Worm (Caenorhabditis elegans) whole organism, L4 larva: Measurements from ENCODE around the gene Y62H9A.1.

Experiments used
- F49E8.2 ChIP-seq: sonication (generic microtip); optimal IDR thresholded peaks from 2 replicates; lab custom pipeline; 2016; ENCODE audit warnings: missing compliant biosample characterization, mild to moderate bottlenecking, missing genetic modification characterization, borderline replicate concordance
- ZK337.2 ChIP-seq: fragments of 200-800 bp; sonication (Bioruptor generic); IDR thresholded peaks from 2 replicates; pipeline ENCODE4 v1.3.6; 2022; ENCODE audit warnings: missing genetic modification reagents, missing genetic modification characterization, missing compliant biosample characterization
- daf-12 ChIP-seq: fragments of 150-350 bp; optimal IDR thresholded peaks from 2 replicates; lab custom pipeline; 2014; ENCODE audit warnings: missing biosample characterization, missing genetic modification reagents, missing genetic modification characterization
- daf-16 ChIP-seq, 3 experiments: sonication (generic microtip); optimal IDR thresholded peaks; 2 replicates each; lab custom pipeline; 2016 to 2017; ENCODE audit warnings: missing genetic modification characterization in 3 of 3, missing genetic modification reagents in 3 of 3, mild to moderate bottlenecking in 2 of 3, missing compliant biosample characterization in 2 of 3, missing biosample characterization in 1 of 3, moderate library complexity in 1 of 3
- dpl-1 ChIP-seq: fragments of 150-350 bp; optimal IDR thresholded peaks from 2 replicates; lab custom pipeline; 2014; ENCODE audit warnings: missing biosample characterization, missing genetic modification reagents, missing genetic modification characterization
- duxl-1 ChIP-seq: sonication (generic microtip); optimal IDR thresholded peaks from 2 replicates; lab custom pipeline; 2016; ENCODE audit warnings: mild to moderate bottlenecking, missing genetic modification characterization, moderate library complexity, missing compliant biosample characterization; ENCODE audit not compliant: poor library complexity
- nhr-77 ChIP-seq: fragments of 150-350 bp; optimal IDR thresholded peaks from 2 replicates; lab custom pipeline; 2014; ENCODE audit warnings: missing biosample characterization, missing genetic modification characterization
- skn-1 ChIP-seq: fragments of 150-350 bp; optimal IDR thresholded peaks from 2 replicates; lab custom pipeline; 2014; ENCODE audit warnings: missing biosample characterization, missing genetic modification characterization
- snpc-4 ChIP-seq: fragments of 150-350 bp; optimal IDR thresholded peaks from 2 replicates; lab custom pipeline; 2014; ENCODE audit warnings: missing biosample characterization, missing genetic modification characterization
- unc-62 ChIP-seq, 3 experiments: fragments of 150-350 bp in 1 of 3; sonication (generic microtip); optimal IDR thresholded peaks in 2 of 3; peaks in 1 of 3; 1 replicate in 1 of 3; 2 replicates in 2 of 3; lab custom pipeline; 2014 to 2017; ENCODE audit warnings: missing biosample characterization in 3 of 3, missing genetic modification characterization in 3 of 3, missing genetic modification reagents in 3 of 3, missing genotype in 1 of 3
- zip-2 ChIP-seq: fragments of 150-350 bp; optimal IDR thresholded peaks from 2 replicates; lab custom pipeline; 2014; ENCODE audit warnings: missing biosample characterization, missing genetic modification characterization

- TF ChIP-seq daf-12 (tag; lab: Kevin White, UChicago), result no peak
- TF ChIP-seq F49E8.2 (tag; lab: Kevin White, UChicago), result no peak
- no peak for TF ChIP-seq zip-2
- TF ChIP-seq snpc-4, result no peak
- no peak for TF ChIP-seq unc-62 (GFP tag; optimal IDR thresholded peaks at IDR 0.05 in 1 of 2; lab: Kevin White, UChicago)
- no peak for TF ChIP-seq unc-62 (tag; optimal IDR thresholded peaks at IDR 0.05; lab: Kevin White, UChicago)
- no peak for TF ChIP-seq daf-16 (GFP tag; optimal IDR thresholded peaks at IDR 0.05; lab: Kevin White, UChicago)
- no peak for TF ChIP-seq daf-16 (tag; optimal IDR thresholded peaks at IDR 0.05; lab: Kevin White, UChicago)
- TF ChIP-seq duxl-1 (tag; lab: Kevin White, UChicago), result no peak
- no peak for TF ChIP-seq ZK337.2
- TF ChIP-seq skn-1 (tag; lab: Kevin White, UChicago), result no peak
- no peak for TF ChIP-seq nhr-77
- TF ChIP-seq dpl-1, result no peak
Measured at ce11 chrX:11826892-11827291, 48.4 kb upstream of the Y62H9A.1 start.
